Fruit fly (Drosophila melanogaster) whole organism, embryonic: ENCODE results near the gene CG15141.

Experiments
- Bdp1 ChIP-seq: fragments of 200-800 bp; sonication (Bioruptor generic); optimal IDR thresholded peaks from 3 replicates; lab custom pipeline; 2016; ENCODE audit warnings: missing biosample characterization, missing genetic modification characterization
- Bgb ChIP-seq: fragments of 200-800 bp; sonication (Bioruptor generic); IDR thresholded peaks from 2 replicates; pipeline ENCODE4 v1.3.6; 2022; ENCODE audit warnings: missing biosample characterization, missing genetic modification characterization; ENCODE audit not compliant: partially characterized antibody
- CG1024 ChIP-seq: fragments of 200-800 bp; sonication (Bioruptor generic); IDR thresholded peaks from 2 replicates; pipeline ENCODE4 v1.3.6; 2022; ENCODE audit warnings: missing biosample characterization, missing genetic modification characterization
- CG11247 ChIP-seq: fragments of 200-800 bp; sonication (Bioruptor generic); IDR thresholded peaks from 2 replicates; pipeline ENCODE4 v1.3.6; 2022; ENCODE audit warnings: missing biosample characterization, missing genetic modification characterization
- CG11723 ChIP-seq: fragments of 200-800 bp; sonication (Bioruptor generic); optimal IDR thresholded peaks from 2 replicates; lab custom pipeline; 2017; ENCODE audit warnings: missing biosample characterization, mild to moderate bottlenecking, missing genetic modification characterization
- CG12071 ChIP-seq: fragments of 200-800 bp; sonication (Bioruptor generic); optimal IDR thresholded peaks from 3 replicates; lab custom pipeline; 2018; ENCODE audit warnings: missing biosample characterization, mild to moderate bottlenecking, missing genetic modification characterization
- CG12659 ChIP-seq: fragments of 200-800 bp; sonication (Bioruptor generic); optimal IDR thresholded peaks from 3 replicates; lab custom pipeline; 2017; ENCODE audit warnings: mild to moderate bottlenecking, missing biosample characterization, missing genetic modification reagents, missing genetic modification characterization
- CG13296 ChIP-seq: fragments of 200-800 bp; sonication (Bioruptor generic); optimal IDR thresholded peaks from 3 replicates; lab custom pipeline; 2018; ENCODE audit warnings: missing biosample characterization, mild to moderate bottlenecking, missing genetic modification characterization
- CG1647 ChIP-seq: fragments of 200-800 bp; sonication (Bioruptor generic); optimal IDR thresholded peaks from 3 replicates; lab custom pipeline; 2016; ENCODE audit warnings: missing biosample characterization, missing genetic modification characterization
- CG17568 ChIP-seq: fragments of 200-800 bp; sonication (Bioruptor generic); optimal IDR thresholded peaks from 2 replicates; lab custom pipeline; 2018; ENCODE audit warnings: missing biosample characterization, mild to moderate bottlenecking, missing genetic modification characterization, moderate library complexity
- CG3163 ChIP-seq: fragments of 200-800 bp; sonication (Bioruptor generic); optimal IDR thresholded peaks from 3 replicates; lab custom pipeline; 2016; ENCODE audit warnings: missing biosample characterization, missing genetic modification characterization
- CG3281 ChIP-seq: fragments of 200-800 bp; sonication (Bioruptor generic); optimal IDR thresholded peaks from 3 replicates; lab custom pipeline; 2017; ENCODE audit warnings: missing biosample characterization, mild to moderate bottlenecking, missing genetic modification characterization
- CG4617 ChIP-seq: fragments of 200-800 bp; sonication (Bioruptor generic); optimal IDR thresholded peaks from 3 replicates; lab custom pipeline; 2016; ENCODE audit warnings: missing biosample characterization, missing genetic modification characterization, borderline replicate concordance
- CG6765 ChIP-seq: fragments of 200-800 bp; sonication (Bioruptor generic); optimal IDR thresholded peaks from 3 replicates; lab custom pipeline; 2017; ENCODE audit warnings: missing biosample characterization, mild to moderate bottlenecking, missing genetic modification characterization
- CG6791 ChIP-seq: fragments of 200-800 bp; sonication (Bioruptor generic); IDR thresholded peaks from 3 replicates; pipeline ENCODE4 v1.3.6; 2022; ENCODE audit warnings: missing biosample characterization, missing genetic modification characterization; ENCODE audit not compliant: partially characterized antibody
- CG7745 ChIP-seq: fragments of 200-800 bp; sonication (Bioruptor generic); optimal IDR thresholded peaks from 2 replicates; lab custom pipeline; 2018; ENCODE audit warnings: missing biosample characterization, mild to moderate bottlenecking, missing genetic modification characterization, moderate library complexity
- CG7839 ChIP-seq: fragments of 200-800 bp; sonication (Bioruptor generic); optimal IDR thresholded peaks from 3 replicates; lab custom pipeline; 2018; ENCODE audit warnings: missing biosample characterization, mild to moderate bottlenecking, missing genetic modification characterization, moderate library complexity
- CG7928 ChIP-seq: fragments of 200-800 bp; sonication (Bioruptor generic); optimal IDR thresholded peaks from 2 replicates; lab custom pipeline; 2017; ENCODE audit warnings: missing biosample characterization, mild to moderate bottlenecking, missing genetic modification characterization
- CG8478 ChIP-seq: fragments of >200 bp; optimal IDR thresholded peaks from 2 replicates; lab custom pipeline; 2018
- CG9932 ChIP-seq: fragments of 200-800 bp; sonication (Bioruptor generic); IDR thresholded peaks from 2 replicates; pipeline ENCODE4 v1.3.6; 2022; ENCODE audit warnings: missing biosample characterization, missing genetic modification characterization
- Eip74EF ChIP-seq, 2 experiments: fragments of 200-800 bp in 1 of 2; fragments of >200 bp in 1 of 2; sonication (Bioruptor generic) in 1 of 2; optimal IDR thresholded peaks; 2 replicates each; lab custom pipeline; 2017 to 2019; ENCODE audit warnings: missing biosample characterization in 2 of 2, missing genetic modification characterization in 2 of 2, mild to moderate bottlenecking in 1 of 2, moderate library complexity in 1 of 2
- Hand ChIP-seq: fragments of 200-800 bp; sonication (Bioruptor generic); optimal IDR thresholded peaks from 2 replicates; lab custom pipeline; 2017; ENCODE audit warnings: mild to moderate bottlenecking, missing biosample characterization, missing genetic modification reagents, missing genetic modification characterization
- Mad ChIP-seq: fragments of 200-800 bp; sonication (Bioruptor generic); optimal IDR thresholded peaks from 2 replicates; lab custom pipeline; 2016; ENCODE audit warnings: missing biosample characterization, missing genetic modification characterization
- Myb ChIP-seq: fragments of 200-800 bp; sonication (Bioruptor generic); optimal IDR thresholded peaks from 2 replicates; lab custom pipeline; 2016; ENCODE audit warnings: missing biosample characterization, missing genetic modification characterization
- Neu2 ChIP-seq: fragments of 200-800 bp; sonication (Bioruptor generic); optimal IDR thresholded peaks from 3 replicates; lab custom pipeline; 2016; ENCODE audit warnings: missing biosample characterization, missing genetic modification characterization, borderline replicate concordance
- Oli ChIP-seq: fragments of 200-800 bp; sonication (Bioruptor generic); optimal IDR thresholded peaks from 2 replicates; lab custom pipeline; 2018; ENCODE audit warnings: missing biosample characterization, mild to moderate bottlenecking, missing genetic modification characterization, moderate library complexity
- Opbp ChIP-seq: fragments of 200-800 bp; sonication (Bioruptor generic); IDR thresholded peaks from 3 replicates; pipeline ENCODE4 v1.3.6; 2022; ENCODE audit warnings: missing biosample characterization, missing genetic modification characterization; ENCODE audit not compliant: partially characterized antibody
- Sin3A ChIP-seq: fragments of >200 bp; optimal IDR thresholded peaks from 2 replicates; lab custom pipeline; 2018
- ase ChIP-seq: fragments of 200-800 bp; sonication (Bioruptor generic); IDR thresholded peaks from 3 replicates; pipeline ENCODE4 v1.3.6; 2022; ENCODE audit warnings: missing biosample characterization, missing genetic modification characterization
- bbx ChIP-seq: fragments of 200-800 bp; sonication (Bioruptor generic); IDR thresholded peaks from 2 replicates; pipeline ENCODE4 v1.3.6; 2022; ENCODE audit warnings: missing biosample characterization, missing genetic modification characterization; ENCODE audit not compliant: partially characterized antibody
- bcd ChIP-seq: fragments of 200-800 bp; sonication (Bioruptor generic); optimal IDR thresholded peaks from 2 replicates; lab custom pipeline; 2017; ENCODE audit warnings: missing biosample characterization, mild to moderate bottlenecking, missing genetic modification characterization
- cas ChIP-seq: fragments of 200-800 bp; sonication (Bioruptor generic); IDR thresholded peaks from 2 replicates; pipeline ENCODE4 v1.3.6; 2022; ENCODE audit warnings: missing biosample characterization, missing genetic modification characterization
- caup ChIP-seq: fragments of 200-800 bp; sonication (Bioruptor generic); optimal IDR thresholded peaks from 3 replicates; lab custom pipeline; 2017; ENCODE audit warnings: missing biosample characterization, mild to moderate bottlenecking, missing genetic modification characterization, moderate library complexity; ENCODE audit not compliant: severe bottlenecking
- cg ChIP-seq: fragments of 200-800 bp; sonication (Bioruptor generic); optimal IDR thresholded peaks from 3 replicates; lab custom pipeline; 2019; ENCODE audit warnings: missing biosample characterization, mild to moderate bottlenecking, missing genetic modification characterization, moderate library complexity
- da ChIP-seq: fragments of 200-800 bp; sonication (Bioruptor generic); optimal IDR thresholded peaks from 2 replicates; lab custom pipeline; 2016; ENCODE audit warnings: missing biosample characterization, missing genetic modification characterization
- danr ChIP-seq: fragments of 200-800 bp; sonication (Bioruptor generic); IDR thresholded peaks from 2 replicates; pipeline ENCODE4 v1.3.6; 2022; ENCODE audit warnings: missing biosample characterization, missing genetic modification characterization
- en ChIP-seq: fragments of 200-800 bp; sonication (Bioruptor generic); optimal IDR thresholded peaks from 2 replicates; lab custom pipeline; 2016; ENCODE audit warnings: missing biosample characterization, missing genetic modification characterization
- ewg ChIP-seq: fragments of 200-800 bp; sonication (Bioruptor generic); optimal IDR thresholded peaks from 3 replicates; lab custom pipeline; 2017; ENCODE audit warnings: mild to moderate bottlenecking, missing biosample characterization, missing genetic modification reagents, missing genetic modification characterization
- fd3F ChIP-seq: fragments of 200-800 bp; sonication (Bioruptor generic); optimal IDR thresholded peaks from 2 replicates; lab custom pipeline; 2018; ENCODE audit warnings: missing biosample characterization, mild to moderate bottlenecking, missing genetic modification characterization, moderate library complexity
- gsb ChIP-seq: fragments of 200-800 bp; sonication (Bioruptor generic); IDR thresholded peaks from 2 replicates; pipeline ENCODE4 v1.3.6; 2022; ENCODE audit warnings: missing biosample characterization, missing genetic modification characterization
- inv ChIP-seq: fragments of 200-800 bp; sonication (Bioruptor generic); IDR thresholded peaks from 2 replicates; pipeline ENCODE4 v1.3.6; 2022; ENCODE audit warnings: missing biosample characterization, missing genetic modification characterization; ENCODE audit not compliant: partially characterized antibody
- jing ChIP-seq: fragments of 200-800 bp; sonication (Bioruptor generic); optimal IDR thresholded peaks from 2 replicates; lab custom pipeline; 2018; ENCODE audit warnings: missing biosample characterization, mild to moderate bottlenecking, missing genetic modification characterization
- ken ChIP-seq: fragments of 200-800 bp; sonication (Bioruptor generic); IDR thresholded peaks from 3 replicates; pipeline ENCODE4 v1.3.6; 2022; ENCODE audit warnings: missing biosample characterization, missing genetic modification characterization
- luna ChIP-seq: fragments of 200-800 bp; sonication (Bioruptor generic); optimal IDR thresholded peaks from 2 replicates; lab custom pipeline; 2016; ENCODE audit warnings: missing biosample characterization, missing genetic modification characterization
- oc ChIP-seq: fragments of 200-800 bp; sonication (Bioruptor generic); optimal IDR thresholded peaks from 2 replicates; lab custom pipeline; 2018; ENCODE audit warnings: missing biosample characterization, mild to moderate bottlenecking, missing genetic modification characterization, moderate library complexity
- sim ChIP-seq: fragments of 200-800 bp; sonication (Bioruptor generic); IDR thresholded peaks from 2 replicates; pipeline ENCODE4 v1.3.6; 2022; ENCODE audit warnings: missing biosample characterization, missing genetic modification characterization
- sima ChIP-seq: fragments of 200-800 bp; sonication (Bioruptor generic); optimal IDR thresholded peaks from 2 replicates; lab custom pipeline; 2016; ENCODE audit warnings: missing biosample characterization, missing genetic modification characterization
- slou ChIP-seq: fragments of 200-800 bp; sonication (Bioruptor generic); optimal IDR thresholded peaks from 3 replicates; lab custom pipeline; 2016; ENCODE audit warnings: missing biosample characterization, missing genetic modification characterization
- tll ChIP-seq, 2 experiments: fragments of 200-800 bp in 1 of 2; fragments of >200 bp in 1 of 2; sonication (Bioruptor generic) in 1 of 2; optimal IDR thresholded peaks; 2 replicates each; lab custom pipeline; 2017 to 2019; ENCODE audit warnings: missing biosample characterization in 2 of 2, missing genetic modification characterization in 2 of 2, mild to moderate bottlenecking in 1 of 2, moderate library complexity in 1 of 2

Gene CG15141

dm6 chr2L:17433030-17433912 is 22.8 kb downstream of the CG15141 start, which contains the start of the genes Dif and CG5043 (continued):
- TF ChIP-seq bbx (GFP tag; lab: Robert Waterston, UW) (no peak), Hand (GFP tag; lab: Kevin White, UChicago) (peak; percentile 1), inv (GFP tag; lab: Robert Waterston, UW) (no peak), cg (GFP tag; lab: Kevin White, UChicago) (no peak), CG12659 (GFP tag; lab: Kevin White, UChicago) (no peak), CG11723 (GFP tag; lab: Kevin White, UChicago) (no peak), gsb (GFP tag; lab: Robert Waterston, UW) (no peak), ase (no peak), Neu2 (GFP tag; lab: Kevin White, UChicago) (no peak), slou (GFP tag; lab: Kevin White, UChicago) (no peak), tll (GFP tag; optimal IDR thresholded peaks at IDR 0.05; lab: Kevin White, UChicago) (no peak), en (no peak), CG4617 (GFP tag; lab: Kevin White, UChicago) (no peak), ken (GFP tag; lab: Robert Waterston, UW) (no peak), CG3163 (GFP tag; lab: Kevin White, UChicago) (no peak), sima (GFP tag; lab: Kevin White, UChicago) (no peak), da (no peak), bcd (GFP tag; lab: Kevin White, UChicago) (no peak), luna (GFP tag; lab: Kevin White, UChicago) (no peak), CG6791 (GFP tag; lab: Robert Waterston, UW) (no peak), CG6765 (peak; percentile 41), CG8478 (lab: Kevin White, UChicago) (no peak), oc (tag; lab: Kevin White, UChicago) (no peak), CG17568 (GFP tag; lab: Kevin White, UChicago) (no peak), CG11247 (no peak), ewg (GFP tag; lab: Kevin White, UChicago) (peak; percentile 60), caup (GFP tag; lab: Kevin White, UChicago) (peak; percentile 29), Sin3A (lab: Kevin White, UChicago) (no peak), fd3F (no peak), jing (GFP tag; lab: Kevin White, UChicago) (no peak), CG1024 (GFP tag; lab: Robert Waterston, UW) (no peak), CG9932 (GFP tag; lab: Robert Waterston, UW) (no peak), CG13296 (GFP tag; lab: Kevin White, UChicago) (no peak), Opbp (GFP tag; lab: Robert Waterston, UW) (0 out of 3 replicates have a peak, but pooled peaks have one; percentile 18), Mad (GFP tag; lab: Kevin White, UChicago) (no peak), CG7745 (tag; lab: Kevin White, UChicago) (no peak), CG12071 (GFP tag; lab: Kevin White, UChicago) (peak; percentile 41), sim (no peak), CG7928 (GFP tag; lab: Kevin White, UChicago) (no peak), Bgb (peak; percentile 48; the same call in 1 of the 2 replicates), Eip74EF (GFP tag; optimal IDR thresholded peaks at IDR 0.05; lab: Kevin White, UChicago) (no peak), CG1647 (no peak), cas (GFP tag; lab: Robert Waterston, UW) (no peak), Myb (GFP tag; lab: Kevin White, UChicago) (no peak), Oli (tag; lab: Kevin White, UChicago) (no peak), danr (GFP tag; lab: Robert Waterston, UW) (no peak), Bdp1 (GFP tag; lab: Kevin White, UChicago) (no peak), CG7839 (tag; lab: Kevin White, UChicago) (no peak), CG3281 (GFP tag; lab: Kevin White, UChicago) (no peak)
